Worm (Caenorhabditis elegans): ENCODE measurements around the gene pelo-1.

DNA sequence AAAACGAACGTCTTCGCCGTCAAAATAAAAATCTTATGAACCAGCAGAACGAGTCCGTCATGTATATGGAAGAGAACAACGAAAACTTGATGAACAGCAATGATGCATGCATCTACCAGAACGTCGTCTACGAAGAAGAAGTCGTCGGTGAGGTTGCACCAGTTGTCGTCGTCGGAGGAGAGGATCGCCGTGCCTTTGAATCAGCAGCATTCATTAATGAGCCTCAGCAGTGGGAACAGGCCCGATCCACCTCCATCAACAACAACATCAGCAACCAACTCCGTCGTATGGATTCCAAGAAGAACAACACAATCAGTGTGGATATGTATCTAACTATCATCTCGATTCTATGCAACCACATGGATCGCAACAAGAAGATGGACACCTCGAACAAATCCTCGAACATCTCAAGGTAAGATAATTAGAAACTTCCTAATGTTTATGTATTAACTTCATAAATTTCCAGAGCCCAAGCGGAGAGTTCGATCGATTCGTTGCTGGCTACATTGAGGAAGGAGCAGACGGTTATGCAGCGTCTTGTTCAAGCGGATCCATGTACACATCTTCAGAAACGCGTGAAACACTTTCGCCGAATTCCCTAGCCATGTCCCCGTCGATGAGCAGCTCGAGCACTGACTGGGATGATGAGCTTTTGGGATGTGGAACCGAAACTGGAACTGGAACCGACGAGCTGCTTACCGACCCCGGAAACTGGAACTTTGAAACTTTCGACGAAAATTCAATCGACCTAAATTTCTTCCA lies 9.5 kb downstream of the pelo-1 start:
- TF ChIP-seq unc-130 (GFP tag; optimal IDR thresholded peaks at IDR 0.05) (no peak), hlh-30 (tag; optimal IDR thresholded peaks at IDR 0.05; ENCODE audit: insufficient read depth) (no peak), nhr-77 (tag; optimal IDR thresholded peaks at IDR 0.05) (no peak), lin-15B (tag; optimal IDR thresholded peaks at IDR 0.05) (no peak), skn-1 (tag; optimal IDR thresholded peaks at IDR 0.05) (no peak), ama-1 (optimal IDR thresholded peaks at IDR 0.05) (no peak)
